Fruit fly (Drosophila melanogaster): ENCODE data around the gene sturkopf.

Gene sturkopf

DNA sequence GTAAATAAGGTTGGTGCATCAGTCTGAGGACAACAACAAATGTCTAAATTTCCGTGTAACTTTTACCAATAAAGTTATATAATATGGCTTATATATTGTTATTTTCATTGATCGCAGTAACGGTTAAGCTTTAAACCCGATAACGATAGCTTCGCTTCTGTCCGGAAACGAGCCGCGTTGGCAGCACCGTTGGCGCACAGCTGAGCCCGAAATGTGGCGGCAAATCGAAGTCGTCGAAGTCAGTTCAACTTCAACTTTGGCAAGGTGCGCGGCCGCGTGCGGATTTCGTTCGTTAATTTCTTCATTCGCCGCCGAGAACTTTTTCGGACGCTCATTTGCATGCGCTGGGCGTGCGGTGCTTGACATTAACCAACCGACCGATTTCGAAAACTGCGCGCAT, 5.1 kb upstream of the sturkopf start, which contains the start of gene Myo61F:
TSS of gene Myo61F (plus strand) at position 240 of the 400 bp plus-strand sequence.
- no peak for TF ChIP-seq CG10348 (GFP tag; IDR thresholded peaks at IDR 0.05)
- 0 out of 3 replicates have a peak, but pooled peaks have one; percentile 36 for TF ChIP-seq CG4496 (GFP tag; IDR thresholded peaks at IDR 0.05)

DNA sequence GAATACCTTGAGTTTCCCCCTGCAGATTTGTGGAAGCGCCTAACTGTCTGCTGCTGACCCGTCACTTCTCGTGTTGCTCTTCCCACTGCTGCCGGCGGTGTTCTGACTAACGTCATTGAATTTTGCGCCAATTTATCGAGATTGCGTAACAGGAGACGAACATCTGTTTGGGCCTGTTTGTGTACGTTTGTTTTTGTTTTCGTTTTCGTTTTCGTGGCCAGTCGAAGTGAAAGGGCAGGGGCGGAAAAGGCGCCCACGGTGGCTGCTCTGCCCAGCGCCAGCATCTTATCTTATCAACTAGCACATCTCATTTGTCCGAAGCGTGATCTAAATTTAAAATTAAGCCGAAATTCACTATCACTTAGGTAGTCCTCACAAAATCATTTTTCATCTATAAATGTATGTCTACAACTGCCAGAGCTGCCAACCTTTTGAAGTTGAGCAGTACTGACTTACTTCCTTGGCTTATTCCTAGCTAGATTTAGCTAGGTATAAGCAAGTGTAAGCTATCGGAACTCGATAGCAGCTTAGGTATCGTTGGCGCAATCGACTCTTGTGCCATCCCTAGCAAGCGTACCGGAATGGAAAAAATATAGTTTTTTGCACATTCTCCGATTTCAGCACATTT, 6.1 kb downstream of the sturkopf start, which contains the start of the genes Ctr9 and Nt5a:
TSS of gene Ctr9 (plus strand) at position 220 of the 628 bp plus-strand sequence.
TSS of gene Nt5a (minus strand) at position 414 of the 628 bp plus-strand sequence.
- no peak for TF ChIP-seq Snoo (tag; optimal IDR thresholded peaks at IDR 0.05)
- no peak for TF ChIP-seq rn (GFP tag; IDR thresholded peaks at IDR 0.05)
- TF ChIP-seq CG14655 (GFP tag; optimal IDR thresholded peaks at IDR 0.05): no peak
- TF ChIP-seq CG8301 (tag; optimal IDR thresholded peaks at IDR 0.05): no peak
- TF ChIP-seq CG12605 (GFP tag; IDR thresholded peaks at IDR 0.05): no peak
- TF ChIP-seq D1 (tag; optimal IDR thresholded peaks at IDR 0.05): no peak
- TF ChIP-seq EcR (GFP tag; optimal IDR thresholded peaks at IDR 0.05): peak; percentile 25
- no peak for TF ChIP-seq gl (tag; optimal IDR thresholded peaks at IDR 0.05)
- TF ChIP-seq Pif1A (GFP tag; optimal IDR thresholded peaks at IDR 0.05): no peak
- TF ChIP-seq CG34367 (tag; optimal IDR thresholded peaks at IDR 0.05): no peak
- no peak for TF ChIP-seq CG13204 (GFP tag; optimal IDR thresholded peaks at IDR 0.05)
- no peak for TF ChIP-seq CG10348 (GFP tag; IDR thresholded peaks at IDR 0.05)
- no peak for TF ChIP-seq CG17806 (tag; optimal IDR thresholded peaks at IDR 0.05)
- TF ChIP-seq CG9948 (tag; optimal IDR thresholded peaks at IDR 0.05): no peak
- TF ChIP-seq Pif1B (GFP tag; optimal IDR thresholded peaks at IDR 0.05): no peak
- peak; percentile 49; the same call in 1 of the 3 replicates for TF ChIP-seq fd96Ca (GFP tag; IDR thresholded peaks at IDR 0.05)
- TF ChIP-seq CG15710 (tag; optimal IDR thresholded peaks at IDR 0.05): peak; percentile 23
- peak; percentile 41 for TF ChIP-seq Ets98B (GFP tag; IDR thresholded peaks at IDR 0.05)
- peak; percentile 9; the same call in 1 of the 3 replicates for TF ChIP-seq CG4496 (GFP tag; IDR thresholded peaks at IDR 0.05)
- peak; percentile 13; the same call in 1 of the 2 replicates for TF ChIP-seq CG32121 (GFP tag; IDR thresholded peaks at IDR 0.05)

DNA sequence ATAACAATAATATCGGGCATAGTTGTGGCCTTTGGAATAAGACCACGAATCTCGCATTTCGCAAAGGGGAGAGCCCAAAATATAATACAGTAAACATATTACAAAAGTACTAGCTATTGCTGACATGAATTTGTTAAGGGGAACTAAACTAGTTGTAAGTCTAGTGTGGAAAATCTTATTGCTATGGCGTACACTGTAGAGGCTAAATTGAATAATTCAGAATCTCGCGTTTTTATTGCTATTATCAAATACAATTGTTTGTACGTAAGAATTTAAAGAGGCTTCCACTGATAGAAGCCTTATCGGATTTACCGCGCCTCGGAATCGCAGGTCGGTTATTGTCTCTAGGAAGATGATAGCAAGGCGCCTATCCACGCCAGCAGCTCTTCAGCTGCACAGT, 7.9 kb downstream of the sturkopf start:
- TF ChIP-seq CG14655 (GFP tag; optimal IDR thresholded peaks at IDR 0.05) (no peak), CG34367 (tag; optimal IDR thresholded peaks at IDR 0.05) (no peak), CG13204 (GFP tag; optimal IDR thresholded peaks at IDR 0.05) (no peak), Pif1A (GFP tag; optimal IDR thresholded peaks at IDR 0.05) (no peak), CG8301 (tag; optimal IDR thresholded peaks at IDR 0.05) (no peak), D1 (tag; optimal IDR thresholded peaks at IDR 0.05) (no peak), Ets98B (GFP tag; IDR thresholded peaks at IDR 0.05) (no peak), rn (GFP tag; IDR thresholded peaks at IDR 0.05) (no peak)

DNA sequence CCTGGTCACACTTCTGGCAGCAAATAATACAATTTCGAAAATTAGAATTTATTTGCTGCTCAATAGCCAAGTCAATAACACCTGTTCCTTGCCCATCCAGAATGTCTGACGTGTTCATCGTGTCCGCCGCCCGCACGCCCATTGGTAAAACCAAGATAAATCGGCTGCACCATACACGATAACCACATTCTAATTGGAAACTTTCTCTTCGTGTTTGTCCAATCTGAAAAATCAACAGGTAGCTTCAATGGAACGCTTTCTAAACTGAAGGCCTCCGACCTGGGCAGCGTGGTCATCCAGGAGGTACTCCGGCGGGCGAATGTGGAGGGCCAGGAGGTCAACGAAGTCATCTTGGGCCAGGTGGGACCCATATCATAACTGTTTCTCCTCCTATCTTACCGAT, 10.2 kb downstream of the sturkopf start:
- TF ChIP-seq CG8159 (tag; optimal IDR thresholded peaks at IDR 0.05) (no peak), CG13204 (GFP tag; optimal IDR thresholded peaks at IDR 0.05) (no peak), rn (GFP tag; IDR thresholded peaks at IDR 0.05) (no peak)

DNA sequence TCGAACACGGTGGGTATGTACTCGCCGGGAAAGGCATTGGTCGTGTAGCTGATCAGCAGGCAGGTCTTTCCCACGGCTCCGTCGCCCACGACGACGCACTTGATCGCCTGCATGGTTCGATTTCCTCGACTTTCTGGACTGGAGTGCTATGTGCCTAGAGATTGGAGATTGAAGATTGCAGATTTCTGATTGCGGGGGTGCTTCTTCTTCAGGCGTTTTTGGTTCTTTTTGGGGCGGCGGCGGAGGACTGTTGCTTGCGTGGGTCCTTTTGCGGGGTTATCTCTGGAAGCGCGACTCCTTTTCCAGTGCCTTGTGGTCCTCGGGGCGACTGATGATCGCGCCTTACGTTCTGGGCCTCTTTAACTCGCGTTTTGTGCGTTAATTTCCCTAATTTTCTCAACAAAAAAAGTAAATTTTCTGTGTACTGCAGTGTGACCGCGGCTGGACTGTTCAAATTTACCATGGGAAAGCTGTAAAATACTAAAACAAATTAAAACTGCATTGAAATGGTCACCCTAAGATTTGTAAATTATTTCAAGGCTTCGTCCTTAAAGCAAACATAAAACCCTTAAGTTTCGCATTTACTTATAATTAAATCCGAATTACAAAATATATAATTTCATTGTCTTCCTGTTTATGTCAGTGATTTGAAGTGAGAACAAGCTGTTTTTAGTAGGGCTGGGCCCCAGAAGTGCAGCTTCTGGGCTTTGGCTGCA, 10.8 kb downstream of the sturkopf start, which contains the start of the genes Rac1 and Acat2:
TSS of gene Rac1 (minus strand) at position 450 of the 716 bp plus-strand sequence.
TSS of gene Acat2 (plus strand) at position 711 of the 716 bp plus-strand sequence.
- TF ChIP-seq CG17806 (tag; optimal IDR thresholded peaks at IDR 0.05) (no peak), Ets98B (GFP tag; IDR thresholded peaks at IDR 0.05) (no peak), CG12605 (GFP tag; IDR thresholded peaks at IDR 0.05) (no peak), CG9948 (tag; optimal IDR thresholded peaks at IDR 0.05) (no peak), Pif1B (GFP tag; optimal IDR thresholded peaks at IDR 0.05) (no peak)

DNA sequence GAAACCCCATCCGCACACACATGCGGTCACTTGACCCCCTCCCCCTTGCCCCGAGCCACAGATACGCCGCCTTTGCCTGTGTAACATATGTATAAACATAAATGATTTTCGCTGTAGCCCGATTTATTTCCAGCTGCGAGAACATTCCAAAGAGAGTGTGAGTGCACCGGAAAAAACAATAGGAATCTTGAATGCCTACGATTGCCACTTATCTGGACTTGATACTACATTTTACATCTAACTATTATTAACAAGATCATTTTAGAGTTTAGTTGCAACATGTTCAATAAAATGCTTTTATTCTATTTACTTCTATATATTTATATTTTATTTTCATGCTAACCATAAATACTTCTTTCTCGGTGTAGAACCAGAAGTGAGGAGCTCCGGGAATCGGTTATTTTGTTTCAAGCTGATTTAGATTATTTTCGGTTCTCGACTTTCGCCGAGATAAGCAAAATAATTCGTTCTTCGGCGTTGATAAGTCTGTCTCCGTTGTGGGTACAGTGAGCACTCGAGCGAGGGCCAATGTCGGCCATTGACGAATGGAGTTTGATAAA, 13.0 kb downstream of the sturkopf start:
- peak; percentile 43 for TF ChIP-seq gl (tag; optimal IDR thresholded peaks at IDR 0.05)
- peak; percentile 72 for TF ChIP-seq CG8159 (tag; optimal IDR thresholded peaks at IDR 0.05)
- peak; percentile 74; the same call in 2 of the 3 replicates for TF ChIP-seq CG4496 (GFP tag; IDR thresholded peaks at IDR 0.05)
- TF ChIP-seq Ets98B (GFP tag; IDR thresholded peaks at IDR 0.05): peak; percentile 31
- no peak for TF ChIP-seq CG12605 (GFP tag; IDR thresholded peaks at IDR 0.05)
- peak; percentile 64 for TF ChIP-seq CG9948 (tag; optimal IDR thresholded peaks at IDR 0.05)
- TF ChIP-seq fd96Ca (GFP tag; IDR thresholded peaks at IDR 0.05): no peak
- TF ChIP-seq EcR (GFP tag; optimal IDR thresholded peaks at IDR 0.05): no peak
- TF ChIP-seq CG10348 (GFP tag; IDR thresholded peaks at IDR 0.05): no peak
- peak; percentile 72 for TF ChIP-seq CG15710 (tag; optimal IDR thresholded peaks at IDR 0.05)
- TF ChIP-seq CG32121 (GFP tag; IDR thresholded peaks at IDR 0.05): no peak
- TF ChIP-seq CG17806 (tag; optimal IDR thresholded peaks at IDR 0.05): peak; percentile 69
- no peak for TF ChIP-seq rn (GFP tag; IDR thresholded peaks at IDR 0.05)
- no peak for TF ChIP-seq CG13204 (GFP tag; optimal IDR thresholded peaks at IDR 0.05)
- TF ChIP-seq Pif1B (GFP tag; optimal IDR thresholded peaks at IDR 0.05): no peak
- TF ChIP-seq CG8301 (tag; optimal IDR thresholded peaks at IDR 0.05): peak; percentile 64
- TF ChIP-seq CG14655 (GFP tag; optimal IDR thresholded peaks at IDR 0.05): no peak
- TF ChIP-seq CG34367 (tag; optimal IDR thresholded peaks at IDR 0.05): peak; percentile 54
- TF ChIP-seq Snoo (tag; optimal IDR thresholded peaks at IDR 0.05): peak; percentile 70
- no peak for TF ChIP-seq D1 (tag; optimal IDR thresholded peaks at IDR 0.05)
- no peak for TF ChIP-seq Pif1A (GFP tag; optimal IDR thresholded peaks at IDR 0.05)

Data from whole organism, pupa.